Fruit fly (Drosophila melanogaster): ENCODE measurements around the gene CkIalpha.

dm6 chrX:12669659-12670488 lies 16.4 kb downstream of the CkIalpha start:
- TF ChIP-seq Jra (GFP tag; optimal IDR thresholded peaks at IDR 0.05) (no peak), Abd-B (GFP tag; optimal IDR thresholded peaks at IDR 0.05) (no peak), h (GFP tag; optimal IDR thresholded peaks at IDR 0.05) (peak; percentile 71), Dfd (GFP tag; optimal IDR thresholded peaks at IDR 0.05) (peak; percentile 4), dl (GFP tag; optimal IDR thresholded peaks at IDR 0.05; ENCODE audit: insufficient read depth in 1 of 2, partially characterized antibody in 2 of 2) (no peak), psq (GFP tag; optimal IDR thresholded peaks at IDR 0.05) (peak; percentile 94), sv (GFP tag; optimal IDR thresholded peaks at IDR 0.05) (peak; percentile 63), OdsH (GFP tag; optimal IDR thresholded peaks at IDR 0.05) (peak; percentile 63), lola (GFP tag; optimal IDR thresholded peaks at IDR 0.05) (no peak)
